Worm (Caenorhabditis elegans) whole organism, midembryonic: Measurements from ENCODE around the gene pros-1.
A peak's percentile ranks its signal among the peaks of the same experiment; 100 is the strongest.

Source experiments
- T22C8.4 ChIP-seq: fragments of 200-800 bp; sonication (Bioruptor generic); IDR thresholded peaks from 2 replicates; pipeline ENCODE4 v1.3.6; 2022; ENCODE audit warnings: missing genetic modification characterization, missing compliant biosample characterization
- cog-1 ChIP-seq: sonication (generic microtip); optimal IDR thresholded peaks from 2 replicates; lab custom pipeline; 2016; ENCODE audit warnings: missing genetic modification characterization, missing compliant biosample characterization
- flt-1 ChIP-seq: fragments of 200-800 bp; sonication (Bioruptor generic); IDR thresholded peaks from 2 replicates; pipeline ENCODE4 v1.3.6; 2022; ENCODE audit warnings: missing genetic modification characterization, missing compliant biosample characterization
- klf-2 ChIP-seq: fragments of 200-800 bp; sonication (Bioruptor generic); conservative IDR thresholded peaks from 2 replicates; pipeline ENCODE4 v1.3.6; 2022; ENCODE audit warnings: missing genetic modification reagents, missing genetic modification characterization, missing compliant biosample characterization
- med-1 ChIP-seq: sonication (generic microtip); optimal IDR thresholded peaks from 2 replicates; lab custom pipeline; 2017; ENCODE audit warnings: missing genetic modification characterization, mild to moderate bottlenecking, missing compliant biosample characterization, antibody characterized with exemption, missing genetic modification reagents; ENCODE audit not compliant: insufficient read depth
- ref-1 ChIP-seq: fragments of 200-800 bp; sonication (Bioruptor generic); conservative IDR thresholded peaks from 2 replicates; pipeline ENCODE4 v1.3.6; 2022; ENCODE audit warnings: missing genetic modification reagents, missing genetic modification characterization, missing compliant biosample characterization
- tab-1 ChIP-seq: fragments of 200-800 bp; sonication (Bioruptor generic); IDR thresholded peaks from 2 replicates; pipeline ENCODE4 v1.3.6; 2022; ENCODE audit warnings: missing genetic modification characterization, missing compliant biosample characterization
- ztf-23 ChIP-seq: fragments of 200-800 bp; sonication (Bioruptor generic); IDR thresholded peaks from 2 replicates; pipeline ENCODE4 v1.3.6; 2022; ENCODE audit warnings: missing genetic modification reagents, missing genetic modification characterization, missing compliant biosample characterization
- ztf-29 ChIP-seq: fragments of 200-800 bp; sonication (Bioruptor generic); IDR thresholded peaks from 2 replicates; pipeline ENCODE4 v1.3.6; 2022; ENCODE audit warnings: missing genetic modification reagents, missing genetic modification characterization, missing compliant biosample characterization

pros-1 gene

DNA sequence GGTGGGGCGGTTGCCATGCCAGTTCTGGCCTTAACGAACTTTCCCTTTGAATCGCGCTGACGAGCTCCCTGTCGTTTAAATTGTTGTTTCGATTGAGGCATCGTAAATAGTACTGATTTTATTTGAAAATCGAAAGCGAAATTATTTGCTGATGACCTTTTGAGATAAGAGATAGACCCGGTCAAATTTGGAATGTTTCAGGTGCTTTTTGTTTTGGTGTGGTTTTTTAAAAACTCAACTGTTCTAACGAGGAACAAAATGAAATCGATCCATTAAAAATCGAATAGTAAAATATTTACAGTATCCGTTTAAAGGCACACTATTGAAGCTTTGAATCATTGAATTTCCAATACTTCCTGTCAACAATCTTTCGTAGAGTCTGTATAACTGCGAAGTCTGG is 24.3 kb upstream of the pros-1 start, which contains the start of gene K12H4.6:
Gene K12H4.6, minus strand, starts transcription at position 101 of the 400 bp plus-strand sequence.
- TF ChIP-seq med-1 (GFP tag; lab: Kevin White, UChicago) (no peak), ztf-29 (GFP tag; lab: Robert Waterston, UW) (no peak), T22C8.4 (no peak), flt-1 (GFP tag; lab: Robert Waterston, UW) (no peak), cog-1 (tag; lab: Kevin White, UChicago) (no peak), tab-1 (GFP tag; lab: Robert Waterston, UW) (no peak), klf-2 (GFP tag; lab: Robert Waterston, UW) (no peak), ztf-23 (GFP tag; lab: Robert Waterston, UW) (no peak), ref-1 (GFP tag; lab: Robert Waterston, UW) (no peak)

DNA sequence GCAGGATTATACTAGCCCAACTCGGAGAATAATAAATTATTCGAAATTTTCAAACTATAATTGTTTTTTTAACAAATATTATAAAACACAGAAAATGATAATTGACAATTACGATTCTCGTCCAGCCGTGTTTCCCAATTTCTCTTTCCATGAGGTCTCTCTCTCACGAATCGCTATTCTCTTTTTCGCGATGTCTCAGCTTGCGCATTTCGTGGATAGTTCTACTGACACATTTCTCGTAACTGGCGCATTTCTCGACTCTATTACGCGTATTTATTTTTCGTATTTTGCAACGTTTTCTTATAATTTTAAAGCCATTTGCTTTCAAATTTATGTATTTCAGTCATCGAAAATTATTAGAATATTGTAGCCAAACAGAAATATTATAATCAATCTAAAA is 23.3 kb upstream of the pros-1 start:
- TF ChIP-seq tab-1 (GFP tag; lab: Robert Waterston, UW) (peak; percentile 99), med-1 (GFP tag; lab: Kevin White, UChicago) (peak; percentile 73), cog-1 (tag; lab: Kevin White, UChicago) (peak; percentile 100), ztf-23 (GFP tag; lab: Robert Waterston, UW) (peak; percentile 99), T22C8.4 (peak; percentile 99), klf-2 (GFP tag; lab: Robert Waterston, UW) (peak; percentile 100), ztf-29 (GFP tag; lab: Robert Waterston, UW) (peak; percentile 99), flt-1 (GFP tag; lab: Robert Waterston, UW) (peak; percentile 100), ref-1 (GFP tag; lab: Robert Waterston, UW) (peak; percentile 100)

ce11 chrIII:8044187-8044586 is 22.9 kb upstream of the pros-1 start, which contains the start of gene K12H4.5:
Gene K12H4.5, plus strand, starts transcription at chrIII:8044487.
- no peak for TF ChIP-seq med-1 (GFP tag; lab: Kevin White, UChicago)
- no peak for TF ChIP-seq klf-2 (GFP tag; lab: Robert Waterston, UW)
- TF ChIP-seq ref-1 (GFP tag; lab: Robert Waterston, UW) = no peak
- no peak for TF ChIP-seq flt-1 (GFP tag; lab: Robert Waterston, UW)
- no peak for TF ChIP-seq cog-1 (tag; lab: Kevin White, UChicago)
- no peak for TF ChIP-seq ztf-29 (GFP tag; lab: Robert Waterston, UW)
- TF ChIP-seq ztf-23 (GFP tag; lab: Robert Waterston, UW) = no peak
- TF ChIP-seq tab-1 (GFP tag; lab: Robert Waterston, UW) = no peak
- no peak for TF ChIP-seq T22C8.4

DNA sequence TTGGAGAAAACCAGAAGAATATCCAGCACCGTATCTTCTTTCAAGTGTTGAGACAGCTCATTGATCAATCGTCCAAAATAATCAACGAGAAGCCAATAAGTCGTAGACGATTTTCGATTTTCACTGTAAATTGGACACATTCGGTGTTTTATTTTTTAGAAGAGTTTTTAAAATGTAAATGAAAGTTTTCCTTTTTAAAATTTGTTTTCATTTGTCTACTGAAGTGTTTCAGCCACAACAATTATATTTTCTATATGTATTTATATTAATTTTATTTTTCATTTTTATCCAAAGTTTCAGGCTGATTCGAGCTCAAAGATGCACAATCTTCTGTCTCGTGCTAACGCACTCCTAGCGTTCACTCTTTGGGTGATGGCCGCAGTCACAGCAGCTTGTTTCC is 22.4 kb upstream of the pros-1 start, which contains the start of gene spcs-3:
Gene spcs-3, plus strand, starts transcription at position 301 of the 400 bp plus-strand sequence.
- TF ChIP-seq ztf-23 (GFP tag; lab: Robert Waterston, UW) (no peak), T22C8.4 (no peak), med-1 (GFP tag; lab: Kevin White, UChicago) (no peak), tab-1 (GFP tag; lab: Robert Waterston, UW) (no peak), klf-2 (GFP tag; lab: Robert Waterston, UW) (no peak), cog-1 (tag; lab: Kevin White, UChicago) (no peak)

DNA sequence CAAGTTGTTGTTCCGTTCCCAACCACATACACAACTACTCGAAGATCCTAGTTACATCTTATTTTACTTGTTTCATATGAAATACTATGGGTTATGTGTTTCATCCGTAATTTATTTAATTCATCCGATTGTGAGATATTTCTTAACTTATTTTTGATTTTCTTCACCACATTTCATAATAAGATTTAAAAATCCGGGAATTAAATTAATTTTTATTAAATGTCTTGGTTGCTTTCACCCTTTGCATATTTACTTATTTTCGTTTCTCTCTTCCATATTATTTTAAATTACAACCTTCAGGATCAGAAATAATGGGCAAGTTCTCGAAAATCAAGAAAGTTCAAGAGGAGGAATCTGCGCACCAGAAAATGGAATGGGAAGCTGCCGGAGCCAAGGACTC is 21.4 kb upstream of the pros-1 start, which contains the start of gene K12H4.3:
Gene K12H4.3, plus strand, starts transcription at position 301 of the 400 bp plus-strand sequence.
- TF ChIP-seq ref-1 (GFP tag; lab: Robert Waterston, UW) (no peak), med-1 (GFP tag; lab: Kevin White, UChicago) (no peak), T22C8.4 (no peak), ztf-23 (GFP tag; lab: Robert Waterston, UW) (no peak), flt-1 (GFP tag; lab: Robert Waterston, UW) (no peak), klf-2 (GFP tag; lab: Robert Waterston, UW) (no peak), cog-1 (tag; lab: Kevin White, UChicago) (no peak), tab-1 (GFP tag; lab: Robert Waterston, UW) (no peak), ztf-29 (GFP tag; lab: Robert Waterston, UW) (no peak)

- TF ChIP-seq ztf-23 (GFP tag; lab: Robert Waterston, UW) = no peak
These were observed 19.7 kb upstream of the pros-1 start, which contains the start of gene K12H4.2 for ce11 chrIII:8047412-8047811. Gene K12H4.2, plus strand, starts transcription at chrIII:8047712.

DNA sequence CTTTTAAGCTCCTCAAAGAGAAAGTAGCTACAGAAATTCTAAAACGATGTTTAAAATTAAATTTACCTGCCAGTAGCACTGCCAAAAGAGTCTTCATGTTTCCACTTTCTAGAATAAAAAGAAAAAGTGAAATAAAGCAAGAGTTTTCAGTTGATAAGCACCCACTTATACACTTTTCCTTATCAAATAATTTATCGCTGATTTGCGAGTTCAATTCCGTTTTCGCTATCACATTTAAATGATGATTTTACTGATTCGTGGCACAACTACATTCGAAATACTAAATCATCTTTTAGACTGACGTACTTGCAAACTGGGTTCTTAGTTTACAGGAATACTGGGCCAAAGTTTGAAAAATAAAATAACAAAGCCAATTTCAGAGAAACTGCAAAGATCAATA is 16.1 kb upstream of the pros-1 start, which contains the start of gene K12H4.7:
Gene K12H4.7, minus strand, starts transcription at position 138 of the 400 bp plus-strand sequence.
- TF ChIP-seq med-1 (GFP tag; lab: Kevin White, UChicago) = no peak
- no peak for TF ChIP-seq klf-2 (GFP tag; lab: Robert Waterston, UW)
- TF ChIP-seq ref-1 (GFP tag; lab: Robert Waterston, UW) = no peak
- TF ChIP-seq tab-1 (GFP tag; lab: Robert Waterston, UW) = no peak
- no peak for TF ChIP-seq flt-1 (GFP tag; lab: Robert Waterston, UW)
- TF ChIP-seq ztf-29 (GFP tag; lab: Robert Waterston, UW) = no peak
- TF ChIP-seq T22C8.4 = no peak
- no peak for TF ChIP-seq cog-1 (tag; lab: Kevin White, UChicago)
- TF ChIP-seq ztf-23 (GFP tag; lab: Robert Waterston, UW) = no peak

ce11 chrIII:8051838-8052237 is 15.3 kb upstream of the pros-1 start:
- TF ChIP-seq flt-1 (GFP tag; lab: Robert Waterston, UW) (no peak), cog-1 (tag; lab: Kevin White, UChicago) (no peak), T22C8.4 (no peak), med-1 (GFP tag; lab: Kevin White, UChicago) (no peak), ref-1 (GFP tag; lab: Robert Waterston, UW) (no peak), ztf-23 (GFP tag; lab: Robert Waterston, UW) (no peak), ztf-29 (GFP tag; lab: Robert Waterston, UW) (no peak), klf-2 (GFP tag; lab: Robert Waterston, UW) (no peak), tab-1 (GFP tag; lab: Robert Waterston, UW) (no peak)

DNA sequence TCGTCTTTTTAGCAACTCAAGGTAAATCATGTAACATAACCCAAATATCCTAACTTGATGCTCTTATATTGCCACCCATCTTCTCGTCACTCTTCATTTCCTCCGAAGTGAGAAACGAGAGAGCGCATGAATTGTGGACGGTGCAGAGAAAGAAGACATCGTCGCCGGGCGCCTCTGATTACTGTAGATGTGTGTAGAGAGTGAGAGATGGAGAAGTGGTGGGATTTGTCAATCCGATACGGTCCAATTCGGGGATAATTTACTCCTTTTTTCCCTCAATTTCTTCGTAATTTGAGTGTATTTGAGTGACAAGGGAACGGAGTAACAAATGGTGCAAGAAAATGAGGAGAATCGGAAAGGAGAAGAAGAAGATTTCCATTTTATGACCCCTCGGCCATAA is 6.0 kb upstream of the pros-1 start:
- TF ChIP-seq T22C8.4 = no peak
- TF ChIP-seq ref-1 (GFP tag; lab: Robert Waterston, UW) = no peak
- TF ChIP-seq ztf-29 (GFP tag; lab: Robert Waterston, UW) = no peak
- TF ChIP-seq tab-1 (GFP tag; lab: Robert Waterston, UW) = no peak
- no peak for TF ChIP-seq cog-1 (tag; lab: Kevin White, UChicago)
- no peak for TF ChIP-seq ztf-23 (GFP tag; lab: Robert Waterston, UW)
- no peak for TF ChIP-seq klf-2 (GFP tag; lab: Robert Waterston, UW)
- TF ChIP-seq flt-1 (GFP tag; lab: Robert Waterston, UW) = no peak
- no peak for TF ChIP-seq med-1 (GFP tag; lab: Kevin White, UChicago)
